Fruit fly (Drosophila melanogaster) whole organism: Measurements from ENCODE around the gene CG8814.

Experiments used
- pan ChIP-seq: fragments of >200 bp; optimal IDR thresholded peaks from 2 replicates; lab custom pipeline; 2017
- psq ChIP-seq: fragments of >200 bp; optimal IDR thresholded peaks from 2 replicates; lab custom pipeline; 2017
- usp ChIP-seq: fragments of >200 bp; optimal IDR thresholded peaks from 2 replicates; lab custom pipeline; 2017; ENCODE audit warnings: missing biosample characterization, missing genetic modification characterization, mixed read lengths

DNA sequence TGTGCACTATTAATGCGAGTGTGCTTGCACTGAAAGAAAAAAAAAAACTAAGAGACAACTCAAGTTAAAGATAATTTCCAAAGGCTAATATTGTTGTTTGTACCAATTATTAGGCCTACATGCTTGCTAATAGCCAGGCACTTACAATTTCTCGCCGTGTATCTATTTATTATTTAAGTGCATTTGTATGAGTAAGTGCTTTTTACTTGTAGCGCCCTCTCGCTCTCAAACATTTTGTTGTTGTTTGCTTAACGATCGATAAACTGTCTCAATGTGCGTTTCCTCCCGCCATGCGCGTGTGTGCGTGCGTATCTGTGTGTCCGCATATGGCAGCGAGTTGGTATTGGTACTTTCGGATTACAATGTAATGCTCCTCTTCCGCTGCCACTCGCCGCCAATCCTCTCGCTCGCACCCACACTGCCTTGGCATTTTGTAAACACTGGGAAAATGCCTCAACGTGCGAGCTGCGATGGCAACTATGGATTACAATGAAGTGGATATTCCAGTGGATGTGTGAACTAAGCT is 22.4 kb downstream of the CG8814 start:
- no peak for TF ChIP-seq psq (lab: Kevin White, UChicago)
- TF ChIP-seq pan (lab: Kevin White, UChicago): no peak
- TF ChIP-seq usp (GFP tag; lab: Kevin White, UChicago): no peak
